Worm (Caenorhabditis elegans): ENCODE data around the gene C24D10.6.

The C24D10.6 gene

ce11 chrIV:5186480-5187205 lies 26.6 kb upstream of the C24D10.6 start, which contains the start of the genes W03F8.6 and mtrf-1L:
TSS of gene W03F8.6 (minus strand) at chrIV:5186580.
TSS of gene mtrf-1L (plus strand) at chrIV:5187155.
- TF ChIP-seq zag-1 (tag; optimal IDR thresholded peaks at IDR 0.05) (no peak), F13H6.1 (tag; optimal IDR thresholded peaks at IDR 0.05) (peak; percentile 36)

- TF ChIP-seq ceh-82 (tag; optimal IDR thresholded peaks at IDR 0.05) (peak; percentile 63), elt-1 (tag; optimal IDR thresholded peaks at IDR 0.05) (no peak), egl-27 (tag; optimal IDR thresholded peaks at IDR 0.05) (peak; percentile 68), alr-1 (tag; optimal IDR thresholded peaks at IDR 0.05) (no peak), C34F6.9 (tag; optimal IDR thresholded peaks at IDR 0.05) (peak; percentile 94), zag-1 (tag; optimal IDR thresholded peaks at IDR 0.05) (peak; percentile 40), crh-2 (tag; optimal IDR thresholded peaks at IDR 0.05) (peak; percentile 95), peb-1 (tag; optimal IDR thresholded peaks at IDR 0.05) (no peak), snpc-4 (tag; optimal IDR thresholded peaks at IDR 0.05) (peak; percentile 86), mbf-1 (tag; optimal IDR thresholded peaks at IDR 0.05) (no peak), nhr-129 (tag; optimal IDR thresholded peaks at IDR 0.05) (peak; percentile 92), ceh-16 (tag; optimal IDR thresholded peaks at IDR 0.05) (peak; percentile 82), gmeb-1 (tag; optimal IDR thresholded peaks at IDR 0.05) (peak; percentile 99), fos-1 (tag; optimal IDR thresholded peaks at IDR 0.05) (peak; percentile 82), lin-13 (GFP tag; optimal IDR thresholded peaks at IDR 0.05) (peak; percentile 91), nhr-6 (tag; optimal IDR thresholded peaks at IDR 0.05) (peak; percentile 89), unc-39 (tag; optimal IDR thresholded peaks at IDR 0.05) (no peak), ztf-11 (tag; optimal IDR thresholded peaks at IDR 0.05) (no peak), unc-55 (GFP tag; optimal IDR thresholded peaks at IDR 0.05) (peak; percentile 90), blmp-1 (tag; optimal IDR thresholded peaks at IDR 0.05; ENCODE audit: insufficient read depth) (peak; percentile 100), ztf-1 (GFP tag; conservative IDR thresholded peaks at IDR 0.05) (no peak), ztf-4 (tag; optimal IDR thresholded peaks at IDR 0.05) (peak; percentile 90), nhr-23 (tag; optimal IDR thresholded peaks at IDR 0.05) (no peak), R02D3.7 (tag; optimal IDR thresholded peaks at IDR 0.05) (peak; percentile 76), lin-39 (tag; optimal IDR thresholded peaks at IDR 0.05) (no peak), Y55F3AM.14 (GFP tag; optimal IDR thresholded peaks at IDR 0.05) (peak; percentile 72), dmd-4 (tag; optimal IDR thresholded peaks at IDR 0.05) (peak; percentile 45), mdl-1 (tag; optimal IDR thresholded peaks at IDR 0.05) (peak; percentile 3 to 15), sem-4 (tag; optimal IDR thresholded peaks at IDR 0.05) (peak; percentile 94), sma-9 (GFP tag; optimal IDR thresholded peaks at IDR 0.05) (peak; percentile 96), sma-9 (tag; optimal IDR thresholded peaks at IDR 0.05) (no peak), unc-62 (GFP tag; optimal IDR thresholded peaks at IDR 0.05) (no peak), lsy-2 (tag; optimal IDR thresholded peaks at IDR 0.05) (peak; percentile 92 to 96), lin-11 (tag; optimal IDR thresholded peaks at IDR 0.05) (peak; percentile 95), ZK546.5 (tag; optimal IDR thresholded peaks at IDR 0.05) (peak; percentile 60), elt-3 (tag; optimal IDR thresholded peaks at IDR 0.05) (no peak), skn-1 (tag; optimal IDR thresholded peaks at IDR 0.05) (peak; percentile 59), nhr-77 (tag; optimal IDR thresholded peaks at IDR 0.05) (peak; percentile 60), nhr-12 (tag; optimal IDR thresholded peaks at IDR 0.05) (peak; percentile 51), aly-2 (tag; optimal IDR thresholded peaks at IDR 0.05) (no peak), nhr-21 (tag; optimal IDR thresholded peaks at IDR 0.05) (peak; percentile 95), ama-1 (optimal IDR thresholded peaks at IDR 0.05) (no peak), sma-3 (GFP tag; optimal IDR thresholded peaks at IDR 0.05) (peak; percentile 97), nhr-10 (tag; optimal IDR thresholded peaks at IDR 0.05) (peak; percentile 57), mab-5 (tag; optimal IDR thresholded peaks at IDR 0.05) (peak; percentile 88), nhr-25 (tag; optimal IDR thresholded peaks at IDR 0.05) (peak; percentile 96), F13H6.1 (tag; optimal IDR thresholded peaks at IDR 0.05) (peak; percentile 93), nhr-11 (tag; optimal IDR thresholded peaks at IDR 0.05) (no peak), nhr-237 (tag; optimal IDR thresholded peaks at IDR 0.05) (peak; percentile 39)
Measured at ce11 chrIV:5183755-5184166, 23.7 kb upstream of the C24D10.6 start, which contains the start of gene W03F8.4. TSS of gene W03F8.4 (plus strand) at chrIV:5184123.

All from whole organism, L2 larva.